Fruit fly (Drosophila melanogaster) whole organism, embryonic: ENCODE data around the gene rdhB.

Source experiments
- ATbp ChIP-seq: fragments of 200-800 bp; sonication (Bioruptor generic); optimal IDR thresholded peaks from 2 replicates; lab custom pipeline; 2017; ENCODE audit warnings: missing biosample characterization, mild to moderate bottlenecking, missing genetic modification characterization, missing genetic modification reagents
- Atf-2 ChIP-seq: fragments of 200-800 bp; sonication (Bioruptor generic); optimal IDR thresholded peaks from 2 replicates; lab custom pipeline; 2016; ENCODE audit warnings: missing biosample characterization, missing genetic modification characterization
- Atf6 ChIP-seq: fragments of 200-800 bp; sonication (Bioruptor generic); IDR thresholded peaks from 2 replicates; pipeline ENCODE4 v1.3.6; 2022; ENCODE audit warnings: missing biosample characterization, missing genetic modification characterization
- Bgb ChIP-seq: fragments of 200-800 bp; sonication (Bioruptor generic); IDR thresholded peaks from 2 replicates; pipeline ENCODE4 v1.3.6; 2022; ENCODE audit warnings: missing biosample characterization, missing genetic modification characterization; ENCODE audit not compliant: partially characterized antibody
- CG10209 ChIP-seq: fragments of 200-800 bp; sonication (Bioruptor generic); optimal IDR thresholded peaks from 3 replicates; lab custom pipeline; 2017; ENCODE audit warnings: missing biosample characterization, mild to moderate bottlenecking, missing genetic modification characterization, missing genetic modification reagents
- CG10654 ChIP-seq: fragments of 200-800 bp; sonication (Bioruptor generic); optimal IDR thresholded peaks from 2 replicates; lab custom pipeline; 2016; ENCODE audit warnings: missing biosample characterization, missing genetic modification characterization
- CG11085 ChIP-seq: fragments of 200-800 bp; sonication (Bioruptor generic); IDR thresholded peaks from 2 replicates; pipeline ENCODE4 v1.3.6; 2022; ENCODE audit warnings: missing biosample characterization, missing genetic modification characterization
- CG13624 ChIP-seq: fragments of 200-800 bp; sonication (Bioruptor generic); optimal IDR thresholded peaks from 2 replicates; lab custom pipeline; 2016; ENCODE audit warnings: missing biosample characterization, missing genetic modification characterization
- CG13894 ChIP-seq: fragments of 200-800 bp; sonication (Bioruptor generic); optimal IDR thresholded peaks from 3 replicates; lab custom pipeline; 2018; ENCODE audit warnings: missing biosample characterization, mild to moderate bottlenecking, missing genetic modification characterization, moderate library complexity
- CG15479 ChIP-seq: fragments of 200-800 bp; sonication (Bioruptor generic); optimal IDR thresholded peaks from 3 replicates; lab custom pipeline; 2019; ENCODE audit warnings: missing biosample characterization, mild to moderate bottlenecking, missing genetic modification characterization, moderate library complexity
- CG17186 ChIP-seq: fragments of 200-800 bp; sonication (Bioruptor generic); optimal IDR thresholded peaks from 3 replicates; lab custom pipeline; 2017; ENCODE audit warnings: missing biosample characterization, missing genetic modification reagents, missing genetic modification characterization
- CG17612 ChIP-seq: fragments of 200-800 bp; sonication (Bioruptor generic); IDR thresholded peaks from 2 replicates; pipeline ENCODE4 v1.3.6; 2022; ENCODE audit warnings: missing biosample characterization, missing genetic modification characterization
- CG1832 ChIP-seq: fragments of 200-800 bp; sonication (Bioruptor generic); optimal IDR thresholded peaks from 2 replicates; lab custom pipeline; 2017; ENCODE audit warnings: missing biosample characterization, mild to moderate bottlenecking, missing genetic modification characterization, inconsistent platforms
- CG34422 ChIP-seq: fragments of 200-800 bp; sonication (Bioruptor generic); IDR thresholded peaks from 3 replicates; pipeline ENCODE4 v1.3.6; 2022; ENCODE audit warnings: missing biosample characterization, missing genetic modification characterization
- CG4617 ChIP-seq: fragments of 200-800 bp; sonication (Bioruptor generic); optimal IDR thresholded peaks from 3 replicates; lab custom pipeline; 2016; ENCODE audit warnings: missing biosample characterization, missing genetic modification characterization, borderline replicate concordance
- CG5245 ChIP-seq: fragments of 200-800 bp; sonication (Bioruptor generic); optimal IDR thresholded peaks from 3 replicates; lab custom pipeline; 2016; ENCODE audit warnings: missing biosample characterization, missing genetic modification characterization
- CG6765 ChIP-seq: fragments of 200-800 bp; sonication (Bioruptor generic); optimal IDR thresholded peaks from 3 replicates; lab custom pipeline; 2017; ENCODE audit warnings: missing biosample characterization, mild to moderate bottlenecking, missing genetic modification characterization
- CG6813 ChIP-seq: fragments of 200-800 bp; sonication (Bioruptor generic); optimal IDR thresholded peaks from 2 replicates; lab custom pipeline; 2017; ENCODE audit warnings: missing biosample characterization, missing genetic modification characterization, mild to moderate bottlenecking, moderate library complexity, missing genetic modification reagents
- CG7372 ChIP-seq: fragments of 200-800 bp; sonication (Bioruptor generic); IDR thresholded peaks from 2 replicates; pipeline ENCODE4 v1.3.6; 2022; ENCODE audit warnings: missing biosample characterization, missing genetic modification characterization
- CG7556 ChIP-seq: fragments of 200-800 bp; sonication (Bioruptor generic); optimal IDR thresholded peaks from 2 replicates; lab custom pipeline; 2017; ENCODE audit warnings: missing biosample characterization, mild to moderate bottlenecking, missing genetic modification characterization
- CG7745 ChIP-seq: fragments of 200-800 bp; sonication (Bioruptor generic); optimal IDR thresholded peaks from 2 replicates; lab custom pipeline; 2018; ENCODE audit warnings: missing biosample characterization, mild to moderate bottlenecking, missing genetic modification characterization, moderate library complexity
- CG8765 ChIP-seq: fragments of 200-800 bp; sonication (Bioruptor generic); IDR thresholded peaks from 2 replicates; pipeline ENCODE4 v1.3.6; 2022; ENCODE audit warnings: missing biosample characterization, missing genetic modification characterization
- CG8944 ChIP-seq: fragments of 200-800 bp; sonication (Bioruptor generic); optimal IDR thresholded peaks from 3 replicates; lab custom pipeline; 2016; ENCODE audit warnings: missing biosample characterization, missing genetic modification characterization
- Dek ChIP-seq: fragments of 200-800 bp; sonication (Bioruptor generic); optimal IDR thresholded peaks from 3 replicates; lab custom pipeline; 2019; ENCODE audit warnings: missing biosample characterization, mild to moderate bottlenecking, missing genetic modification characterization, moderate library complexity
- HLH54F ChIP-seq: fragments of 200-800 bp; sonication (Bioruptor generic); optimal IDR thresholded peaks from 3 replicates; lab custom pipeline; 2016; ENCODE audit warnings: missing biosample characterization, missing genetic modification characterization
- HLHmδ ChIP-seq: fragments of 200-800 bp; sonication (Bioruptor generic); optimal IDR thresholded peaks from 2 replicates; lab custom pipeline; 2018; ENCODE audit warnings: missing biosample characterization, mild to moderate bottlenecking, missing genetic modification characterization, moderate library complexity
- Kr ChIP-seq: fragments of 200-800 bp; sonication (Bioruptor generic); optimal IDR thresholded peaks from 2 replicates; lab custom pipeline; 2017; ENCODE audit warnings: missing biosample characterization, mild to moderate bottlenecking, missing genetic modification characterization
- Meics ChIP-seq: fragments of 200-800 bp; sonication (Bioruptor generic); optimal IDR thresholded peaks from 2 replicates; lab custom pipeline; 2017; ENCODE audit warnings: missing biosample characterization, mild to moderate bottlenecking, missing genetic modification characterization
- Neu2 ChIP-seq: fragments of 200-800 bp; sonication (Bioruptor generic); optimal IDR thresholded peaks from 3 replicates; lab custom pipeline; 2016; ENCODE audit warnings: missing biosample characterization, missing genetic modification characterization, borderline replicate concordance
- Nf-YA ChIP-seq: fragments of 200-800 bp; sonication (Bioruptor generic); IDR thresholded peaks from 2 replicates; pipeline ENCODE4 v1.3.6; 2022; ENCODE audit warnings: missing biosample characterization, missing genetic modification characterization
- Pdp1 ChIP-seq, 2 experiments: fragments of 200-800 bp; sonication (Bioruptor generic); optimal IDR thresholded peaks; 3 replicates each; lab custom pipeline; 2016; ENCODE audit warnings: missing biosample characterization in 2 of 2, missing genetic modification characterization in 2 of 2, mild to moderate bottlenecking in 1 of 2, moderate library complexity in 1 of 2
- Poxn ChIP-seq: fragments of 200-800 bp; sonication (Bioruptor generic); IDR thresholded peaks from 2 replicates; pipeline ENCODE4 v1.3.6; 2022; ENCODE audit warnings: missing biosample characterization, missing genetic modification characterization
- Taf1 ChIP-seq: fragments of 200-800 bp; sonication (Bioruptor generic); IDR thresholded peaks from 2 replicates; pipeline ENCODE4 v1.3.6; 2022; ENCODE audit warnings: missing biosample characterization, missing genetic modification characterization
- Vsx1 ChIP-seq: fragments of 200-800 bp; sonication (Bioruptor generic); optimal IDR thresholded peaks from 2 replicates; lab custom pipeline; 2017; ENCODE audit warnings: missing biosample characterization, mild to moderate bottlenecking, missing genetic modification characterization, missing genetic modification reagents
- bab2 ChIP-seq: fragments of 200-800 bp; sonication (Bioruptor generic); optimal IDR thresholded peaks from 2 replicates; lab custom pipeline; 2016; ENCODE audit warnings: missing biosample characterization, missing genetic modification characterization
- bigmax ChIP-seq: fragments of 200-800 bp; sonication (Bioruptor generic); optimal IDR thresholded peaks from 2 replicates; lab custom pipeline; 2018; ENCODE audit warnings: missing biosample characterization, mild to moderate bottlenecking, missing genetic modification characterization
- chinmo ChIP-seq: fragments of 200-800 bp; sonication (Bioruptor generic); IDR thresholded peaks from 4 replicates; pipeline ENCODE4 v1.3.6; 2022; ENCODE audit warnings: missing biosample characterization, missing genetic modification characterization; ENCODE audit not compliant: partially characterized antibody
- grau ChIP-seq: fragments of 200-800 bp; optimal IDR thresholded peaks from 3 replicates; lab custom pipeline; 2019; ENCODE audit warnings: missing biosample characterization, mild to moderate bottlenecking, missing genetic modification characterization, moderate library complexity
- jumu ChIP-seq: fragments of 200-800 bp; sonication (Bioruptor generic); optimal IDR thresholded peaks from 3 replicates; lab custom pipeline; 2016; ENCODE audit warnings: missing biosample characterization, missing genetic modification characterization
- lilli ChIP-seq: fragments of 200-800 bp; sonication (Bioruptor generic); optimal IDR thresholded peaks from 3 replicates; lab custom pipeline; 2016; ENCODE audit warnings: missing biosample characterization, missing genetic modification characterization
- lmd ChIP-seq: fragments of 200-800 bp; sonication (Bioruptor generic); IDR thresholded peaks from 2 replicates; pipeline ENCODE4 v1.3.6; 2022; ENCODE audit warnings: missing biosample characterization, missing genetic modification characterization
- mld ChIP-seq: fragments of 200-800 bp; sonication (Bioruptor generic); IDR thresholded peaks from 3 replicates; pipeline ENCODE4 v1.3.6; 2022; ENCODE audit warnings: missing biosample characterization, missing genetic modification characterization; ENCODE audit not compliant: partially characterized antibody
- nerfin-2 ChIP-seq: fragments of 200-800 bp; sonication (Bioruptor generic); IDR thresholded peaks from 2 replicates; pipeline ENCODE4 v1.3.6; 2022; ENCODE audit warnings: missing biosample characterization, missing genetic modification characterization; ENCODE audit not compliant: partially characterized antibody
- nom ChIP-seq: fragments of 200-800 bp; sonication (Bioruptor generic); optimal IDR thresholded peaks from 2 replicates; lab custom pipeline; 2017; ENCODE audit warnings: missing biosample characterization, missing genetic modification characterization, mild to moderate bottlenecking, moderate library complexity, missing genetic modification reagents
- pho ChIP-seq: fragments of 200-800 bp; sonication (Bioruptor generic); optimal IDR thresholded peaks from 2 replicates; lab custom pipeline; 2016; ENCODE audit warnings: missing biosample characterization, missing genetic modification characterization
- rib ChIP-seq: fragments of 200-800 bp; sonication (Bioruptor generic); IDR thresholded peaks from 2 replicates; pipeline ENCODE4 v1.3.6; 2022; ENCODE audit warnings: missing biosample characterization, missing genetic modification characterization
- shn ChIP-seq: fragments of 200-800 bp; sonication (Bioruptor generic); optimal IDR thresholded peaks from 3 replicates; lab custom pipeline; 2016; ENCODE audit warnings: missing biosample characterization, missing genetic modification characterization
- tin ChIP-seq: fragments of 200-800 bp; sonication (Bioruptor generic); optimal IDR thresholded peaks from 3 replicates; lab custom pipeline; 2016; ENCODE audit warnings: missing biosample characterization, missing genetic modification characterization
- ttk ChIP-seq: fragments of 200-800 bp; sonication (Bioruptor generic); IDR thresholded peaks from 2 replicates; pipeline ENCODE4 v2.1.2; 2022; ENCODE audit warnings: missing biosample characterization, missing genetic modification characterization

Gene rdhB

dm6 chr3R:22362218-22362907 lies 10.9 kb downstream of the rdhB start, which contains the start of the genes JMJD6, CG7071 and Muted (continued):
- TF ChIP-seq ttk (GFP tag; lab: Robert Waterston, UW) = peak; percentile 91
- peak; percentile 97 for TF ChIP-seq lilli (GFP tag; lab: Kevin White, UChicago)
- peak; percentile 88 for TF ChIP-seq jumu
- TF ChIP-seq CG1832 (GFP tag; lab: Kevin White, UChicago) = no peak
- peak; percentile 76 for TF ChIP-seq Poxn (GFP tag; lab: Robert Waterston, UW)
- TF ChIP-seq CG13894 = peak; percentile 94
- TF ChIP-seq CG34422 (GFP tag; lab: Robert Waterston, UW) = peak; percentile 93
- peak; percentile 87 for TF ChIP-seq Atf-2 (GFP tag; lab: Kevin White, UChicago)
- peak; percentile 81 to 91 for TF ChIP-seq Pdp1 (GFP tag; optimal IDR thresholded peaks at IDR 0.05; lab: Kevin White, UChicago)
- TF ChIP-seq Dek (tag; lab: Kevin White, UChicago) = peak; percentile 91
- no peak for TF ChIP-seq chinmo (GFP tag; lab: Robert Waterston, UW)
- TF ChIP-seq CG6765 (GFP tag; lab: Kevin White, UChicago) = peak; percentile 81
- no peak for TF ChIP-seq Neu2 (GFP tag; lab: Kevin White, UChicago)
- TF ChIP-seq tin (GFP tag; lab: Kevin White, UChicago) = peak; percentile 96
- TF ChIP-seq Bgb = peak; percentile 68
- TF ChIP-seq bigmax (GFP tag; lab: Kevin White, UChicago) = no peak
- peak; percentile 95 for TF ChIP-seq CG7372
- peak; percentile 89 for TF ChIP-seq bab2 (GFP tag; lab: Kevin White, UChicago)
- peak; percentile 89 for TF ChIP-seq CG13624
- peak; percentile 73 for TF ChIP-seq ATbp (GFP tag; lab: Kevin White, UChicago)
- no peak for TF ChIP-seq Kr (GFP tag; lab: Kevin White, UChicago)
- peak; percentile 90 for TF ChIP-seq CG8765 (GFP tag; lab: Robert Waterston, UW)
- TF ChIP-seq pho (GFP tag; lab: Kevin White, UChicago) = peak; percentile 91
- TF ChIP-seq Taf1 = peak; percentile 76
- TF ChIP-seq CG7556 = peak; percentile 85
- no peak for TF ChIP-seq CG15479 (GFP tag; lab: Kevin White, UChicago)
- TF ChIP-seq CG10654 (GFP tag; lab: Kevin White, UChicago) = peak; percentile 86
- TF ChIP-seq nom (GFP tag; lab: Kevin White, UChicago) = peak; percentile 78
- peak; percentile 13 for TF ChIP-seq CG7745 (tag; lab: Kevin White, UChicago)
- peak; percentile 53; the same call in 1 of the 2 replicates for TF ChIP-seq nerfin-2 (GFP tag; lab: Robert Waterston, UW)
- peak; percentile 81 for TF ChIP-seq CG17612 (GFP tag; lab: Robert Waterston, UW)
- TF ChIP-seq CG6813 (GFP tag; lab: Kevin White, UChicago) = peak; percentile 32
- TF ChIP-seq grau (tag; lab: Kevin White, UChicago) = peak; percentile 83
- peak; percentile 90 for TF ChIP-seq Atf6 (GFP tag; lab: Robert Waterston, UW)
- peak; percentile 80 for TF ChIP-seq CG4617 (GFP tag; lab: Kevin White, UChicago)
- peak; percentile 53; the same call in 1 of the 2 replicates for TF ChIP-seq Nf-YA
- no peak for TF ChIP-seq HLHmδ (GFP tag; lab: Kevin White, UChicago)
- peak; percentile 90 for TF ChIP-seq CG10209 (GFP tag; lab: Kevin White, UChicago)
- TF ChIP-seq CG11085 (GFP tag; lab: Robert Waterston, UW) = peak; percentile 84
- no peak for TF ChIP-seq mld (GFP tag; lab: Robert Waterston, UW)
- peak; percentile 95 for TF ChIP-seq HLH54F (GFP tag; lab: Kevin White, UChicago)
- TF ChIP-seq rib (GFP tag; lab: Robert Waterston, UW) = peak; percentile 90; the same call in 1 of the 2 replicates
- peak; percentile 84 for TF ChIP-seq CG5245 (GFP tag; lab: Kevin White, UChicago)
- peak; percentile 79 for TF ChIP-seq Vsx1 (GFP tag; lab: Kevin White, UChicago)
- peak; percentile 83 for TF ChIP-seq shn (GFP tag; lab: Kevin White, UChicago)
- peak; percentile 60 for TF ChIP-seq CG17186 (GFP tag; lab: Kevin White, UChicago)
- TF ChIP-seq lmd (GFP tag; lab: Robert Waterston, UW) = peak; percentile 91
- peak; percentile 90 for TF ChIP-seq Meics (GFP tag; lab: Kevin White, UChicago)
- peak; percentile 85 for TF ChIP-seq CG8944 (GFP tag; lab: Kevin White, UChicago)
